Fruit fly (Drosophila melanogaster): Measurements from ENCODE around the gene Jhbp2.

- TF ChIP-seq CTCF (optimal IDR thresholded peaks at IDR 0.05) (no peak), CG8478 (optimal IDR thresholded peaks at IDR 0.05) (no peak)
Measured at dm6 chr3R:4980069-4980797, 19.1 kb upstream of the Jhbp2 start.

Measured in S2 (cell line).